Worm (Caenorhabditis elegans) whole organism, late embryonic: ENCODE results near the gene K02E11.7.
"Not testable (repeated sequence)": the region's sequence is repeated elsewhere in the genome, so short reads cannot be mapped to it uniquely, and the experiment has no call there.

Experiments
- F13H6.1 ChIP-seq: sonication (generic microtip); optimal IDR thresholded peaks from 2 replicates; lab custom pipeline; 2016; ENCODE audit warnings: missing genetic modification characterization, missing compliant biosample characterization
- K02D7.2 ChIP-seq: sonication (generic microtip); optimal IDR thresholded peaks from 2 replicates; lab custom pipeline; 2017; ENCODE audit warnings: mild to moderate bottlenecking, missing genetic modification characterization, missing compliant biosample characterization
- T23F11.4 ChIP-seq: fragments of 200-800 bp; sonication (Bioruptor generic); optimal IDR thresholded peaks from 2 replicates; lab custom pipeline; 2018; ENCODE audit warnings: mild to moderate bottlenecking, missing genetic modification characterization, missing compliant biosample characterization
- ahr-1 ChIP-seq: sonication (generic microtip); optimal IDR thresholded peaks from 2 replicates; lab custom pipeline; 2016; ENCODE audit warnings: missing genetic modification characterization, missing compliant biosample characterization
- ceh-6 ChIP-seq: fragments of 200-800 bp; sonication (Bioruptor generic); optimal IDR thresholded peaks from 2 replicates; lab custom pipeline; 2018; ENCODE audit warnings: mild to moderate bottlenecking, missing genetic modification characterization, missing compliant biosample characterization
- dve-1 ChIP-seq: sonication (generic microtip); optimal IDR thresholded peaks from 2 replicates; lab custom pipeline; 2017; ENCODE audit warnings: antibody characterized with exemption, mild to moderate bottlenecking, missing genetic modification characterization, missing compliant biosample characterization
- eyg-1 ChIP-seq: sonication (generic microtip); optimal IDR thresholded peaks from 2 replicates; lab custom pipeline; 2016; ENCODE audit warnings: missing genotype, missing genetic modification characterization, missing compliant biosample characterization
- gmeb-2 ChIP-seq: sonication (generic microtip); optimal IDR thresholded peaks from 2 replicates; lab custom pipeline; 2016; ENCODE audit warnings: missing genetic modification characterization, inconsistent platforms, missing compliant biosample characterization
- hlh-8 ChIP-seq: sonication (generic microtip); optimal IDR thresholded peaks from 2 replicates; lab custom pipeline; 2016; ENCODE audit warnings: missing genotype, missing genetic modification characterization, missing compliant biosample characterization
- madf-2 ChIP-seq: sonication (generic microtip); optimal IDR thresholded peaks from 2 replicates; lab custom pipeline; 2017; ENCODE audit warnings: missing genetic modification characterization, missing compliant biosample characterization
- mec-3 ChIP-seq: sonication (generic microtip); optimal IDR thresholded peaks from 2 replicates; lab custom pipeline; 2016; ENCODE audit warnings: borderline replicate concordance, missing genetic modification characterization, missing compliant biosample characterization
- odd-2 ChIP-seq: sonication (generic microtip); optimal IDR thresholded peaks from 2 replicates; lab custom pipeline; 2017; ENCODE audit warnings: antibody characterized with exemption, mild to moderate bottlenecking, missing genetic modification characterization, missing compliant biosample characterization
- rnt-1 ChIP-seq: sonication (generic microtip); optimal IDR thresholded peaks from 2 replicates; lab custom pipeline; 2016; ENCODE audit warnings: missing genetic modification characterization, missing compliant biosample characterization
- tbx-2 ChIP-seq: sonication (generic microtip); optimal IDR thresholded peaks from 2 replicates; lab custom pipeline; 2016; ENCODE audit warnings: missing genetic modification characterization, missing compliant biosample characterization
- ttx-3 ChIP-seq: sonication (generic microtip); optimal IDR thresholded peaks from 2 replicates; lab custom pipeline; 2016; ENCODE audit warnings: missing genetic modification reagents, missing genetic modification characterization, missing compliant biosample characterization
- ztf-16 ChIP-seq: sonication (generic microtip); optimal IDR thresholded peaks from 2 replicates; lab custom pipeline; 2017; ENCODE audit warnings: missing genetic modification characterization, missing compliant biosample characterization

K02E11.7 gene

ce11 chrV:14210743-14211142 lies 43.4 kb downstream of the K02E11.7 start, which contains the start of gene str-230:
Gene str-230, minus strand, starts transcription at chrV:14210843.
- TF ChIP-seq hlh-8 (no peak), tbx-2 (tag; lab: Kevin White, UChicago) (no peak), mec-3 (tag; lab: Kevin White, UChicago) (no peak), K02D7.2 (tag; lab: Kevin White, UChicago) (no peak), F13H6.1 (tag; lab: Kevin White, UChicago) (no peak), dve-1 (tag; lab: Kevin White, UChicago) (no peak), T23F11.4 (GFP tag; lab: Kevin White, UChicago) (no peak), gmeb-2 (no peak), ahr-1 (tag; lab: Kevin White, UChicago) (no peak), ttx-3 (tag; lab: Kevin White, UChicago) (no peak), madf-2 (tag; lab: Kevin White, UChicago) (no peak), rnt-1 (tag; lab: Kevin White, UChicago) (no peak), odd-2 (tag; lab: Kevin White, UChicago) (no peak)

- not testable (repeated sequence) for TF ChIP-seq ztf-16 (tag; lab: Kevin White, UChicago); ceh-6; eyg-1 (tag; lab: Kevin White, UChicago)
Observed at ce11 chrV:14205214-14205613, 48.9 kb downstream of the K02E11.7 start, which contains the start of gene T16A9.3. Gene T16A9.3, plus strand, starts transcription at chrV:14205514.
